Worm (Caenorhabditis elegans): Measurements from ENCODE around the gene D1025.10.

Gene D1025.10

DNA sequence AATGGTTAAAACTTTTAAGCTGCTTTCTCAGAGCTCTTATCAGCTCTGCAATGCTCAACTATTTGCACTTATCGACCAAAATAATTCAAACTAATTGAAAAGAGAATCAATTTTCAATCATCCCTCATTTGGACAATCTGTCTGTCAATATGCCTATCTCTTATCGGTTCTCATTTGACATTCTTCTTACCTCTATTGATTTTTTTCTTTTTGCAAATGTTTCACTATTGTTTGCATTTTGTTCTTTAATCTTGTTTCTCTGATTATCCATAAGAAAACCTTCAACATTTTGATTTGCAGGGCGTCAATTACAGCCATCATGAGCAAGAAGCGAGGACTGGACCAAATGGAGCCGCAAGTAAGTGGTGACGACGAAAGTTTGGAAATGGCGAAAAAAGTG, at the start of gene D1025.10:
D1025.10 (plus strand) TSS at position 301 of the 400 bp plus-strand sequence.
- TF ChIP-seq rnt-1 (tag; optimal IDR thresholded peaks at IDR 0.05), result no peak
- no peak for TF ChIP-seq ceh-14 (tag; optimal IDR thresholded peaks at IDR 0.05)
- TF ChIP-seq Y22D7AL.16 (tag; optimal IDR thresholded peaks at IDR 0.05), result no peak
- TF ChIP-seq ahr-1 (tag; optimal IDR thresholded peaks at IDR 0.05), result no peak
- no peak for TF ChIP-seq eyg-1 (tag; optimal IDR thresholded peaks at IDR 0.05)
- TF ChIP-seq ceh-19 (GFP tag; optimal IDR thresholded peaks at IDR 0.05), result no peak
- TF ChIP-seq T23F11.4 (GFP tag; optimal IDR thresholded peaks at IDR 0.05), result no peak
- no peak for TF ChIP-seq pat-9 (tag; optimal IDR thresholded peaks at IDR 0.05)
- TF ChIP-seq fax-1 (tag; optimal IDR thresholded peaks at IDR 0.05), result no peak
- TF ChIP-seq pros-1 (tag; optimal IDR thresholded peaks at IDR 0.05), result no peak
- no peak for TF ChIP-seq pha-2 (tag; optimal IDR thresholded peaks at IDR 0.05)
- TF ChIP-seq hlh-15 (tag; optimal IDR thresholded peaks at IDR 0.05), result no peak
- no peak for TF ChIP-seq gmeb-2 (tag; optimal IDR thresholded peaks at IDR 0.05)
- no peak for TF ChIP-seq hlh-30 (tag; optimal IDR thresholded peaks at IDR 0.05; ENCODE audit: insufficient read depth)
- no peak for TF ChIP-seq ceh-34 (tag; optimal IDR thresholded peaks at IDR 0.05)
- no peak for TF ChIP-seq K02D7.2 (tag; optimal IDR thresholded peaks at IDR 0.05)
- no peak for TF ChIP-seq tbx-7 (tag; optimal IDR thresholded peaks at IDR 0.05)
- no peak for TF ChIP-seq mec-3 (tag; optimal IDR thresholded peaks at IDR 0.05; ENCODE audit: borderline replicate concordance)
- TF ChIP-seq ceh-22 (tag; optimal IDR thresholded peaks at IDR 0.05), result no peak
- TF ChIP-seq pag-3 (tag; optimal IDR thresholded peaks at IDR 0.05; ENCODE audit: borderline replicate concordance), result no peak

DNA sequence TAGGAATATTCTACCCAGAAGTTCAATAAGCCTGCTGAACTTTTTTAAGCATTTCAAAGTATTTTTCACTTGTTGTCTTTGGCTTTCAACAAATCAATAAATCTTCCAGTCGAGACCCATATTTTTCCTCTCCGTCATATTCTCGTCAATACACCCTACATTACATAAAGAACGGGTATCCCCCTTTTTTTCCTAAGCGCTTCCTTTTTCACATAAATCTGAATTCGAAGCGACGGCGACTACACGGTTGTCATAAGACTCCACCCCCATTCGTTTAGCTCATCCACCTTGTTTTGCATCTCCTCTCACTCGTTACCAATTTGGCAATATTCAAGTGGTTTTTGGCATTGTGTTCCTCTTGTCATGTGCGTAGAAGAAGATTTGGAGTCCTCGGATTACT, 47.4 kb upstream of the D1025.10 start, which contains the start of gene M163.9:
M163.9 (plus strand) TSS at position 301 of the 400 bp plus-strand sequence.
- TF ChIP-seq fkh-6 (tag; optimal IDR thresholded peaks at IDR 0.05) (no peak), odd-2 (tag; optimal IDR thresholded peaks at IDR 0.05) (no peak), lim-6 (tag; optimal IDR thresholded peaks at IDR 0.05) (no peak), tbx-7 (tag; optimal IDR thresholded peaks at IDR 0.05) (no peak), nhr-11 (tag; optimal IDR thresholded peaks at IDR 0.05) (no peak), elt-4 (tag; optimal IDR thresholded peaks at IDR 0.05) (no peak), pha-2 (tag; optimal IDR thresholded peaks at IDR 0.05) (no peak)

DNA sequence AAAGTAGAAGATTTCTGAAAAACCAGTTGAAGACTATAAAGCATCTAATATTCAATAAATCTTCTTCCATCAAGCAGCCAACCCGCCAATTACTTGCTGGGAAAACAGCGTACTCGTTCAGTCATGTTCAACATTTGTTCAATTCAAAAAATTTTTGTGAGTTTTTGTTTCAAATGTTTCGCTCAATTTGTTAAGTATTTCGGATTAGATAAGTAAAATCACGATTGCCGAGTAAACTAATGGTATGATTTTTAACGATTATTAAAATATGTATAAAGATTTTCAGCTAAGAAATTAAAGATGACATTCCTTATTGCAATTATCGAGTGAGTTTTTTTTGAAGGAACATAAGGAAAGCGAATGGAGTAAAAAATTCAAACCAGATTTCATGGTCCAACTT, 46.0 kb upstream of the D1025.10 start, which contains the start of gene M163.10:
M163.10 (plus strand) TSS at position 301 of the 400 bp plus-strand sequence.
- TF ChIP-seq dmd-4 (tag; optimal IDR thresholded peaks at IDR 0.05; ENCODE audit: borderline replicate concordance), result no peak
- TF ChIP-seq nhr-232 (tag; optimal IDR thresholded peaks at IDR 0.05), result no peak
- TF ChIP-seq fkh-6 (tag; optimal IDR thresholded peaks at IDR 0.05), result no peak
- no peak for TF ChIP-seq C08G9.2 (tag; optimal IDR thresholded peaks at IDR 0.05)
- TF ChIP-seq hlh-15 (tag; optimal IDR thresholded peaks at IDR 0.05), result no peak
- TF ChIP-seq tbx-7 (tag; optimal IDR thresholded peaks at IDR 0.05), result no peak
- TF ChIP-seq pax-1 (tag; optimal IDR thresholded peaks at IDR 0.05), result no peak
- TF ChIP-seq pag-3 (tag; optimal IDR thresholded peaks at IDR 0.05; ENCODE audit: borderline replicate concordance), result no peak
- TF ChIP-seq tbx-2 (tag; optimal IDR thresholded peaks at IDR 0.05), result no peak
- TF ChIP-seq rnt-1 (tag; optimal IDR thresholded peaks at IDR 0.05), result no peak
- no peak for TF ChIP-seq ceh-22 (tag; optimal IDR thresholded peaks at IDR 0.05)
- TF ChIP-seq ceh-9 (tag; optimal IDR thresholded peaks at IDR 0.05), result no peak
- no peak for TF ChIP-seq K02D7.2 (tag; optimal IDR thresholded peaks at IDR 0.05)
- TF ChIP-seq unc-86 (tag; optimal IDR thresholded peaks at IDR 0.05), result no peak
- no peak for TF ChIP-seq sdc-2 (tag; optimal IDR thresholded peaks at IDR 0.05)
- no peak for TF ChIP-seq ahr-1 (tag; optimal IDR thresholded peaks at IDR 0.05)
- no peak for TF ChIP-seq hlh-30 (tag; optimal IDR thresholded peaks at IDR 0.05; ENCODE audit: insufficient read depth)
- no peak for TF ChIP-seq ceh-45 (GFP tag; IDR thresholded peaks at IDR 0.05)
- TF ChIP-seq ceh-18 (tag; optimal IDR thresholded peaks at IDR 0.05), result no peak
- TF ChIP-seq elt-2 (tag; optimal IDR thresholded peaks at IDR 0.05), result no peak

DNA sequence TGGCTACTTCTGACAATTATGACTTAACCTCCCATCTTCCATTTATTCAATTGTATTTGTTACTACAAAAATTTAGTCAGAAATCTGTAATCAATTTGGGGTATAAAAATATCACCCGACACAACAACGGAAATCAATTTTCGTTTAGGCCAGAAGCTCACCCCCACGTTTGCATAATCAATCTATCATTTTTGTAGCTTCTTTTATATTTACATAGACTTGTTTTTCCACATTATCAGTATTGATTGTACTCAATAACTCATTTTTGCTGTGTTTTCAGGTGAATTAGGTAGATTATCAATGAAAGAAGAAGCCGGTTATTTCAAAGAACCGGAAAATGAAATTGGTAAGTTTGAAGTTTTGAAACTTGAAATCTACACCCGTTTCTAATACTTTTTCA, 42.9 kb upstream of the D1025.10 start, which contains the start of gene M163.5:
M163.5 (plus strand) TSS at position 301 of the 400 bp plus-strand sequence.
- TF ChIP-seq ceh-48 (tag; optimal IDR thresholded peaks at IDR 0.05), result no peak
- TF ChIP-seq nhr-11 (tag; optimal IDR thresholded peaks at IDR 0.05), result no peak
- TF ChIP-seq lin-11 (tag; optimal IDR thresholded peaks at IDR 0.05), result no peak
- no peak for TF ChIP-seq pqm-1 (tag; optimal IDR thresholded peaks at IDR 0.05)
- TF ChIP-seq ceh-24 (tag; optimal IDR thresholded peaks at IDR 0.05), result no peak
- no peak for TF ChIP-seq ttx-3 (tag; optimal IDR thresholded peaks at IDR 0.05)
- no peak for TF ChIP-seq tbx-2 (tag; optimal IDR thresholded peaks at IDR 0.05)
- TF ChIP-seq hlh-30 (tag; optimal IDR thresholded peaks at IDR 0.05; ENCODE audit: insufficient read depth), result no peak
- TF ChIP-seq fkh-6 (tag; optimal IDR thresholded peaks at IDR 0.05), result no peak
- TF ChIP-seq ceh-19 (GFP tag; optimal IDR thresholded peaks at IDR 0.05), result no peak
- no peak for TF ChIP-seq ama-1 (optimal IDR thresholded peaks at IDR 0.05)
- no peak for TF ChIP-seq mec-3 (tag; optimal IDR thresholded peaks at IDR 0.05; ENCODE audit: borderline replicate concordance)
- TF ChIP-seq hlh-15 (tag; optimal IDR thresholded peaks at IDR 0.05), result no peak
- no peak for TF ChIP-seq ceh-31 (tag; optimal IDR thresholded peaks at IDR 0.05)
- no peak for TF ChIP-seq pha-2 (tag; optimal IDR thresholded peaks at IDR 0.05)
- no peak for TF ChIP-seq ceh-22 (tag; optimal IDR thresholded peaks at IDR 0.05)
- TF ChIP-seq syd-9 (tag; optimal IDR thresholded peaks at IDR 0.05), result no peak
- TF ChIP-seq nhr-232 (tag; optimal IDR thresholded peaks at IDR 0.05), result no peak

Data from whole organism, late embryonic.